Fruit fly (Drosophila melanogaster) whole organism, wandering third instar larva: ENCODE data around the gene Sh.
A peak's percentile ranks its signal among the peaks of the same experiment; 100 is the strongest.

Source experiments
- Dfd ChIP-seq: fragments of >200 bp; optimal IDR thresholded peaks from 2 replicates; lab custom pipeline; 2017; ENCODE audit warnings: missing biosample characterization, missing genetic modification characterization
- Hnf4 ChIP-seq: fragments of 200-800 bp; sonication (Bioruptor generic); optimal IDR thresholded peaks from 2 replicates; lab custom pipeline; 2016; ENCODE audit warnings: missing biosample characterization, mild to moderate bottlenecking, missing genetic modification characterization
- Myc ChIP-seq: fragments of >200 bp; optimal IDR thresholded peaks from 2 replicates; lab custom pipeline; 2017
- br ChIP-seq: fragments of 200-800 bp; sonication (Bioruptor generic); optimal IDR thresholded peaks from 2 replicates; lab custom pipeline; 2016; ENCODE audit warnings: missing biosample characterization, missing genetic modification characterization
- brk ChIP-seq: fragments of 200-800 bp; sonication (Bioruptor generic); optimal IDR thresholded peaks from 2 replicates; lab custom pipeline; 2016; ENCODE audit warnings: missing biosample characterization, mild to moderate bottlenecking, missing genetic modification characterization
- fru ChIP-seq: fragments of 200-800 bp; sonication (Bioruptor generic); optimal IDR thresholded peaks from 3 replicates; lab custom pipeline; 2016; ENCODE audit warnings: missing biosample characterization, mild to moderate bottlenecking, missing genetic modification characterization
- sv ChIP-seq: fragments of 200-800 bp; sonication (Bioruptor generic); optimal IDR thresholded peaks from 3 replicates; lab custom pipeline; 2016; ENCODE audit warnings: missing biosample characterization, missing genetic modification characterization
- usp ChIP-seq: fragments of >200 bp; optimal IDR thresholded peaks from 2 replicates; lab custom pipeline; 2017; ENCODE audit warnings: missing biosample characterization, missing genetic modification characterization

DNA sequence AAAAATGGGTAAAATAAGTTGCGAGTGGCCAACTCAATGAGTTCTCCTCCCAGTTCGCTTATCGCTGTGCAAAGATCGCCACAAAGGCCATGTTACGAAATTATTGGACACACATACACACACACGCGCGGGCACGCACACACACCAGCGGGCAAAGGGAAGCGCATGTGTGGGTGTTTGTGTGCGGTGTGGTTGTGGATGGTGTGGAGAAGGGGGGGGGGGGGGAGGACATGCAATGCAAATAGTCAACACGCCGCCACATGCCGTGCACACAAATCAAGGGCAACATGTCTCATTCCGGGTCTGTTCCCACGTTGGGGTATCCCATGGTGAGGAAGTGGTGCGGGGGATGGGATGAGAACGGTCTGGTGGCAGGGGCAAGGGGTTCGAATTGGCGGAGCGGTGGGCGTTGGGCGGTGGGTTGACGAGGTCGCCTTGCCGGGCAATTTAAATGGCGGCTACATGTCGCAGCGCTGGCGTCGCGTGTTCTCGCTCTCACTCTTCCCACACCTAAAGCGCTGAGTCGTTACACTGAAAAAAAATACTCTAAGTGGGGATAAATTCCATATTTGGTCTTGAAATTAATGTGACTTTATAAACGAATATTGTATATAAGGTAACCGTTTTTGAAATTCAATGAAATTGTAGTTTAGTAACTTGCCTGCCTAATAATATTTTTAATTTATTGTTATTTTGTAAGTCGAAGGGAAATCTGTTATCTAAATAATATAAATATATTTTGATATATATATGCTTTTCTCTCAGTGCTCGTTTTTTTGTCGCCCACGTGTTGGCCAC is 59.1 kb downstream of the Sh start:
- TF ChIP-seq br (GFP tag; lab: Kevin White, UChicago), result no peak
- TF ChIP-seq fru (GFP tag; lab: Kevin White, UChicago), result no peak
- peak; percentile 58 for TF ChIP-seq Dfd (GFP tag; lab: Kevin White, UChicago)
- TF ChIP-seq sv (GFP tag; lab: Kevin White, UChicago), result no peak
- no peak for TF ChIP-seq usp (GFP tag; lab: Kevin White, UChicago)
- no peak for TF ChIP-seq Myc
- no peak for TF ChIP-seq brk (GFP tag; lab: Kevin White, UChicago)
- no peak for TF ChIP-seq Hnf4 (GFP tag; lab: Kevin White, UChicago)
